Worm (Caenorhabditis elegans) whole organism, mixed stage, embryonic: ENCODE data around the gene nspa-2.

ENCODE experiments used
- bed-3 ChIP-seq: fragments of 200-800 bp; sonication (Bioruptor generic); optimal IDR thresholded peaks from 3 replicates; lab custom pipeline; 2018; ENCODE audit warnings: mild to moderate bottlenecking, missing genetic modification characterization, moderate library complexity, missing compliant biosample characterization
- blmp-1 ChIP-seq: fragments of 150-350 bp; optimal IDR thresholded peaks from 2 replicates; lab custom pipeline; 2014; ENCODE audit warnings: missing biosample characterization, missing genetic modification characterization
- ceh-39 ChIP-seq: fragments of 150-350 bp; optimal IDR thresholded peaks from 2 replicates; lab custom pipeline; 2014; ENCODE audit warnings: missing biosample characterization, missing genetic modification characterization
- elt-1 ChIP-seq: sonication (generic microtip); optimal IDR thresholded peaks from 2 replicates; lab custom pipeline; 2017; ENCODE audit warnings: missing genetic modification characterization, mild to moderate bottlenecking, missing compliant biosample characterization, antibody characterized with exemption, moderate library complexity, borderline replicate concordance; ENCODE audit not compliant: insufficient read depth
- flh-1 ChIP-seq: fragments of 200-800 bp; sonication (Bioruptor generic); optimal IDR thresholded peaks from 2 replicates; lab custom pipeline; 2018; ENCODE audit warnings: mild to moderate bottlenecking, missing genetic modification characterization, moderate library complexity, missing compliant biosample characterization
- lsy-2 ChIP-seq: fragments of 150-350 bp; optimal IDR thresholded peaks from 2 replicates; lab custom pipeline; 2014; ENCODE audit warnings: missing biosample characterization, missing genetic modification characterization
- nhr-12 ChIP-seq: fragments of 150-350 bp; optimal IDR thresholded peaks from 2 replicates; lab custom pipeline; 2014; ENCODE audit warnings: missing biosample characterization, missing genetic modification characterization
- nhr-237 ChIP-seq: fragments of 150-350 bp; optimal IDR thresholded peaks from 2 replicates; lab custom pipeline; 2014; ENCODE audit warnings: missing biosample characterization, missing genetic modification characterization
- snpc-4 ChIP-seq: fragments of 150-350 bp; optimal IDR thresholded peaks from 2 replicates; lab custom pipeline; 2014; ENCODE audit warnings: missing biosample characterization, missing genetic modification characterization
- unc-39 ChIP-seq: fragments of 150-350 bp; optimal IDR thresholded peaks from 2 replicates; lab custom pipeline; 2014; ENCODE audit warnings: missing biosample characterization, missing genetic modification characterization
- unc-62 ChIP-seq: fragments of 150-350 bp; optimal IDR thresholded peaks from 2 replicates; lab custom pipeline; 2014; ENCODE audit warnings: missing biosample characterization, missing genetic modification reagents, missing genetic modification characterization

- TF ChIP-seq flh-1 (GFP tag; lab: Kevin White, UChicago) (no peak), elt-1 (tag; lab: Kevin White, UChicago) (no peak), unc-39 (tag; lab: Kevin White, UChicago) (no peak), lsy-2 (tag; lab: Kevin White, UChicago) (no peak), bed-3 (no peak), nhr-237 (tag; lab: Kevin White, UChicago) (no peak), snpc-4 (no peak), nhr-12 (tag; lab: Kevin White, UChicago) (no peak), ceh-39 (no peak), blmp-1 (no peak), unc-62 (GFP tag; lab: Kevin White, UChicago) (no peak)
Observed at ce11 chrV:14859380-14859779, 31.5 kb upstream of the nspa-2 start.
